Worm (Caenorhabditis elegans) whole organism, late embryonic: ENCODE data around the gene ZC250.2.

Source experiments
- F13H6.1 ChIP-seq: sonication (generic microtip); optimal IDR thresholded peaks from 2 replicates; lab custom pipeline; 2016; ENCODE audit warnings: missing genetic modification characterization, missing compliant biosample characterization
- ceh-14 ChIP-seq: sonication (generic microtip); optimal IDR thresholded peaks from 2 replicates; lab custom pipeline; 2016; ENCODE audit warnings: missing genotype, missing genetic modification characterization, missing compliant biosample characterization
- ceh-45 ChIP-seq: fragments of 200-800 bp; sonication (Bioruptor generic); IDR thresholded peaks from 2 replicates; pipeline ENCODE4 v1.3.6; 2022; ENCODE audit warnings: missing genetic modification reagents, missing genetic modification characterization, missing compliant biosample characterization
- elt-2 ChIP-seq: sonication (generic microtip); optimal IDR thresholded peaks from 2 replicates; lab custom pipeline; 2016; ENCODE audit warnings: missing genetic modification reagents, missing genetic modification characterization, missing compliant biosample characterization
- fkh-10 ChIP-seq: fragments of 150-350 bp; optimal IDR thresholded peaks from 2 replicates; lab custom pipeline; 2014; ENCODE audit warnings: missing biosample characterization, missing genetic modification reagents, missing genetic modification characterization
- mec-3 ChIP-seq: sonication (generic microtip); optimal IDR thresholded peaks from 2 replicates; lab custom pipeline; 2016; ENCODE audit warnings: borderline replicate concordance, missing genetic modification characterization, missing compliant biosample characterization
- pha-2 ChIP-seq: sonication (generic microtip); optimal IDR thresholded peaks from 2 replicates; lab custom pipeline; 2017; ENCODE audit warnings: mild to moderate bottlenecking, missing genetic modification characterization, missing compliant biosample characterization
- pha-4 ChIP-seq: fragments of 150-350 bp; optimal IDR thresholded peaks from 2 replicates; lab custom pipeline; 2018; ENCODE audit warnings: missing biosample characterization, missing genetic modification reagents, missing genetic modification characterization
- pqm-1 ChIP-seq: sonication (generic microtip); optimal IDR thresholded peaks from 2 replicates; lab custom pipeline; 2016; ENCODE audit warnings: missing genetic modification characterization, missing compliant biosample characterization
- ref-2 ChIP-seq: sonication (generic microtip); optimal IDR thresholded peaks from 2 replicates; lab custom pipeline; 2016; ENCODE audit warnings: missing genetic modification characterization, missing compliant biosample characterization
- tbx-2 ChIP-seq: sonication (generic microtip); optimal IDR thresholded peaks from 2 replicates; lab custom pipeline; 2016; ENCODE audit warnings: missing genetic modification characterization, missing compliant biosample characterization

ce11 chrV:5780713-5781360, 11.3 kb upstream of the ZC250.2 start, which contains the start of gene F44E7.5:
- TF ChIP-seq ceh-14 (tag; lab: Kevin White, UChicago): no peak
- no peak for TF ChIP-seq pha-4 (tag; lab: Kevin White, UChicago)
- TF ChIP-seq elt-2: no peak
- no peak for TF ChIP-seq pqm-1
- TF ChIP-seq F13H6.1 (tag; lab: Kevin White, UChicago): no peak
- TF ChIP-seq fkh-10 (GFP tag; lab: Kevin White, UChicago): no peak
- no peak for TF ChIP-seq mec-3
- no peak for TF ChIP-seq pha-2 (tag; lab: Kevin White, UChicago)
- no peak for TF ChIP-seq tbx-2 (tag; lab: Kevin White, UChicago)
- TF ChIP-seq ceh-45: no peak
- no peak for TF ChIP-seq ref-2 (tag; lab: Kevin White, UChicago)
